Fruit fly (Drosophila melanogaster) whole organism, prepupa: ENCODE data around the gene jagn.

Experiments used
- Blimp-1 ChIP-seq: fragments of 200-800 bp; sonication (Bioruptor generic); optimal IDR thresholded peaks from 3 replicates; lab custom pipeline; 2017; ENCODE audit warnings: missing biosample characterization, missing genetic modification characterization, mild to moderate bottlenecking, moderate library complexity, missing genetic modification reagents
- CG10669 ChIP-seq: fragments of 200-800 bp; sonication (Bioruptor generic); optimal IDR thresholded peaks from 3 replicates; lab custom pipeline; 2018; ENCODE audit warnings: missing biosample characterization, mild to moderate bottlenecking, missing genetic modification characterization, moderate library complexity
- CG11902 ChIP-seq: fragments of 200-800 bp; sonication (Bioruptor generic); optimal IDR thresholded peaks from 3 replicates; lab custom pipeline; 2016; ENCODE audit warnings: missing biosample characterization, missing genetic modification characterization
- CG31627 ChIP-seq: fragments of 200-800 bp; sonication (Bioruptor generic); optimal IDR thresholded peaks from 3 replicates; lab custom pipeline; 2016; ENCODE audit warnings: missing biosample characterization, missing genetic modification characterization
- CG3919 ChIP-seq: fragments of 200-800 bp; sonication (Bioruptor generic); optimal IDR thresholded peaks from 3 replicates; lab custom pipeline; 2016; ENCODE audit warnings: missing biosample characterization, missing genetic modification characterization
- CG4318 ChIP-seq: fragments of 200-800 bp; sonication (Bioruptor generic); optimal IDR thresholded peaks from 3 replicates; lab custom pipeline; 2017; ENCODE audit warnings: missing biosample characterization, mild to moderate bottlenecking, missing genetic modification characterization
- CG6792 ChIP-seq: fragments of 200-800 bp; sonication (Bioruptor generic); optimal IDR thresholded peaks from 3 replicates; lab custom pipeline; 2016; ENCODE audit warnings: missing biosample characterization, missing genetic modification characterization
- CG6854 ChIP-seq: fragments of 200-800 bp; sonication (Bioruptor generic); optimal IDR thresholded peaks from 2 replicates; lab custom pipeline; 2017; ENCODE audit warnings: missing biosample characterization, mild to moderate bottlenecking, missing genetic modification characterization
- CG8119 ChIP-seq: fragments of 200-800 bp; sonication (Bioruptor generic); IDR thresholded peaks from 3 replicates; pipeline ENCODE4 v1.3.6; 2022; ENCODE audit warnings: missing biosample characterization, missing genetic modification characterization
- CG8632 ChIP-seq: fragments of 200-800 bp; sonication (Bioruptor generic); optimal IDR thresholded peaks from 3 replicates; lab custom pipeline; 2016; ENCODE audit warnings: missing biosample characterization, missing genetic modification characterization
- CG9139 ChIP-seq: fragments of 200-800 bp; sonication (Bioruptor generic); optimal IDR thresholded peaks from 3 replicates; lab custom pipeline; 2017; ENCODE audit warnings: missing biosample characterization, mild to moderate bottlenecking, missing genetic modification characterization
- Eip75B ChIP-seq: fragments of 200-800 bp; sonication (Bioruptor generic); optimal IDR thresholded peaks from 3 replicates; lab custom pipeline; 2016; ENCODE audit warnings: missing biosample characterization, missing genetic modification characterization
- Ets96B ChIP-seq: fragments of 200-800 bp; optimal IDR thresholded peaks from 2 replicates; lab custom pipeline; 2019; ENCODE audit warnings: missing biosample characterization, mild to moderate bottlenecking, missing genetic modification characterization, moderate library complexity
- Hr39 ChIP-seq: fragments of 200-800 bp; sonication (Bioruptor generic); optimal IDR thresholded peaks from 2 replicates; lab custom pipeline; 2016; ENCODE audit warnings: missing biosample characterization, missing genetic modification characterization
- Met ChIP-seq: fragments of 200-800 bp; sonication (Bioruptor generic); optimal IDR thresholded peaks from 3 replicates; lab custom pipeline; 2016; ENCODE audit warnings: missing biosample characterization, missing genetic modification characterization
- Smox ChIP-seq: fragments of 200-800 bp; sonication (Bioruptor generic); optimal IDR thresholded peaks from 3 replicates; lab custom pipeline; 2016; ENCODE audit warnings: missing biosample characterization, missing genetic modification characterization
- Sox14 ChIP-seq: fragments of 200-800 bp; sonication (Bioruptor generic); optimal IDR thresholded peaks from 3 replicates; lab custom pipeline; 2016; ENCODE audit warnings: missing biosample characterization, missing genetic modification characterization
- Sox15 ChIP-seq: fragments of 200-800 bp; sonication (Bioruptor generic); optimal IDR thresholded peaks from 3 replicates; lab custom pipeline; 2016; ENCODE audit warnings: missing biosample characterization, missing genetic modification characterization
- achi ChIP-seq: fragments of 200-800 bp; sonication (Bioruptor generic); optimal IDR thresholded peaks from 3 replicates; lab custom pipeline; 2016; ENCODE audit warnings: missing biosample characterization, missing genetic modification characterization
- acj6 ChIP-seq: fragments of 200-800 bp; sonication (Bioruptor generic); optimal IDR thresholded peaks from 3 replicates; lab custom pipeline; 2016; ENCODE audit warnings: missing biosample characterization, missing genetic modification characterization
- cyc ChIP-seq: fragments of 200-800 bp; sonication (Bioruptor generic); optimal IDR thresholded peaks from 3 replicates; lab custom pipeline; 2016; ENCODE audit warnings: missing biosample characterization, missing genetic modification characterization
- eg ChIP-seq: fragments of 200-800 bp; sonication (Bioruptor generic); IDR thresholded peaks from 3 replicates; pipeline ENCODE4 v1.3.6; 2022; ENCODE audit warnings: missing biosample characterization, missing genetic modification characterization
- esn ChIP-seq: fragments of 200-800 bp; sonication (Bioruptor generic); optimal IDR thresholded peaks from 2 replicates; lab custom pipeline; 2016; ENCODE audit warnings: missing biosample characterization, mild to moderate bottlenecking, missing genetic modification characterization, moderate library complexity
- fkh ChIP-seq: fragments of 200-800 bp; sonication (Bioruptor generic); optimal IDR thresholded peaks from 3 replicates; lab custom pipeline; 2017; ENCODE audit warnings: missing biosample characterization, mild to moderate bottlenecking, missing genetic modification characterization, moderate library complexity
- lz ChIP-seq: fragments of 200-800 bp; sonication (Bioruptor generic); optimal IDR thresholded peaks from 3 replicates; lab custom pipeline; 2016; ENCODE audit warnings: missing biosample characterization, missing genetic modification characterization
- pdm3 ChIP-seq: fragments of 200-800 bp; sonication (Bioruptor generic); optimal IDR thresholded peaks from 3 replicates; lab custom pipeline; 2016; ENCODE audit warnings: missing biosample characterization, missing genetic modification characterization
- ss ChIP-seq, 2 experiments: fragments of 200-800 bp; sonication (Bioruptor generic); optimal IDR thresholded peaks; 2 replicates in 1 of 2; 3 replicates in 1 of 2; lab custom pipeline; 2017 to 2018; ENCODE audit warnings: mild to moderate bottlenecking in 2 of 2, missing biosample characterization in 2 of 2, missing genetic modification characterization in 2 of 2, moderate library complexity in 1 of 2
- svp ChIP-seq: fragments of 200-800 bp; sonication (Bioruptor generic); peaks from one replicate; lab custom pipeline; 2016; ENCODE audit warnings: missing biosample characterization, missing genetic modification characterization
- topi ChIP-seq: fragments of 200-800 bp; sonication (Bioruptor generic); optimal IDR thresholded peaks from 3 replicates; lab custom pipeline; 2016; ENCODE audit warnings: missing biosample characterization, missing genetic modification characterization
- vri ChIP-seq: fragments of 200-800 bp; sonication (Bioruptor generic); optimal IDR thresholded peaks from 3 replicates; lab custom pipeline; 2016; ENCODE audit warnings: missing biosample characterization, mild to moderate bottlenecking, missing genetic modification characterization

jagn gene

dm6 chr3R:5746646-5747045, 32.5 kb upstream of the jagn start:
- TF ChIP-seq esn (no peak), fkh (GFP tag; lab: Kevin White, UChicago) (peak; percentile 64)

- no peak for TF ChIP-seq cyc (GFP tag; lab: Kevin White, UChicago)
- no peak for TF ChIP-seq CG8119
- TF ChIP-seq svp = no peak
- TF ChIP-seq acj6 (GFP tag; lab: Kevin White, UChicago) = no peak
- no peak for TF ChIP-seq topi (GFP tag; lab: Kevin White, UChicago)
- TF ChIP-seq CG11902 (GFP tag; lab: Kevin White, UChicago) = no peak
- no peak for TF ChIP-seq CG9139 (GFP tag; lab: Kevin White, UChicago)
- no peak for TF ChIP-seq achi (GFP tag; lab: Kevin White, UChicago)
- TF ChIP-seq CG6792 (GFP tag; lab: Kevin White, UChicago) = no peak
- TF ChIP-seq Sox15 (GFP tag; lab: Kevin White, UChicago) = no peak
- no peak for TF ChIP-seq Blimp-1 (GFP tag; lab: Kevin White, UChicago)
- no peak for TF ChIP-seq Hr39 (GFP tag; lab: Kevin White, UChicago)
- no peak for TF ChIP-seq vri
- TF ChIP-seq Eip75B = no peak
Observed at dm6 chr3R:5754594-5754993, 24.5 kb upstream of the jagn start, which contains the start of gene Dcps. Gene Dcps, minus strand, starts transcription at chr3R:5754774.

- TF ChIP-seq cyc (GFP tag; lab: Kevin White, UChicago) = peak; percentile 23
- TF ChIP-seq Sox14 (GFP tag; lab: Kevin White, UChicago) = peak; percentile 45
- peak; percentile 56 for TF ChIP-seq esn
- TF ChIP-seq svp = no peak
- no peak for TF ChIP-seq CG3919 (GFP tag; lab: Kevin White, UChicago)
- no peak for TF ChIP-seq Hr39 (GFP tag; lab: Kevin White, UChicago)
- peak; percentile 34 for TF ChIP-seq lz
- TF ChIP-seq achi (GFP tag; lab: Kevin White, UChicago) = no peak
- TF ChIP-seq CG6854 (GFP tag; lab: Kevin White, UChicago) = no peak
- no peak for TF ChIP-seq CG8632 (GFP tag; lab: Kevin White, UChicago)
- peak; percentile 32 for TF ChIP-seq CG31627 (GFP tag; lab: Kevin White, UChicago)
Observed at dm6 chr3R:5758624-5759209, 20.4 kb upstream of the jagn start, which contains the start of gene Sec8. Gene Sec8, minus strand, starts transcription at chr3R:5758997.

- TF ChIP-seq CG4318 (GFP tag; lab: Kevin White, UChicago) (no peak), ss (GFP tag; optimal IDR thresholded peaks at IDR 0.05; lab: Kevin White, UChicago) (no peak), fkh (GFP tag; lab: Kevin White, UChicago) (peak; percentile 55), Smox (GFP tag; lab: Kevin White, UChicago) (no peak)
- TF ChIP-seq, all 60 proteins: peak for 1
Observed at dm6 chr3R:5760980-5761379, 18.1 kb upstream of the jagn start.

dm6 chr3R:5771614-5772202, 7.4 kb upstream of the jagn start:
- TF ChIP-seq CG8632 (GFP tag; lab: Kevin White, UChicago) (no peak), eg (0 out of 3 replicates have a peak, but pooled peaks have one; percentile 21), Ets96B (no peak)

dm6 chr3R:5772433-5772832, 6.7 kb upstream of the jagn start:
- TF ChIP-seq svp (peak; percentile 20), pdm3 (GFP tag; lab: Kevin White, UChicago) (no peak)
- TF ChIP-seq, all 60 proteins: peak for 1

- TF ChIP-seq Met (GFP tag; lab: Kevin White, UChicago) (no peak), CG10669 (GFP tag; lab: Kevin White, UChicago) (no peak), CG31627 (GFP tag; lab: Kevin White, UChicago) (no peak), CG9139 (GFP tag; lab: Kevin White, UChicago) (no peak)
Observed at dm6 chr3R:5780976-5781375, 1.9 kb downstream of the jagn start, which contains the start of gene CG2082. Gene CG2082, minus strand, starts transcription at chr3R:5781076.
